Worm (Caenorhabditis elegans): ENCODE measurements around the gene F54H5.14.

- TF ChIP-seq him-1 (tag; optimal IDR thresholded peaks at IDR 0.05) (no peak), W03F9.2 (tag; optimal IDR thresholded peaks at IDR 0.05) (no peak)
Measured at ce11 chrII:6594151-6594550, 31.1 kb downstream of the F54H5.14 start, which contains the start of gene aipr-1.

Data from whole organism, L4/young adult.